Worm (Caenorhabditis elegans) whole organism, late embryonic: ENCODE data around the gene C47E12.11.

Experiments
- C38D4.7 ChIP-seq: fragments of 200-800 bp; sonication (Bioruptor generic); optimal IDR thresholded peaks from 2 replicates; lab custom pipeline; 2018; ENCODE audit warnings: mild to moderate bottlenecking, missing genetic modification characterization, moderate library complexity, missing compliant biosample characterization
- F13H6.1 ChIP-seq: sonication (generic microtip); optimal IDR thresholded peaks from 2 replicates; lab custom pipeline; 2016; ENCODE audit warnings: missing genetic modification characterization, missing compliant biosample characterization
- K02D7.2 ChIP-seq: sonication (generic microtip); optimal IDR thresholded peaks from 2 replicates; lab custom pipeline; 2017; ENCODE audit warnings: mild to moderate bottlenecking, missing genetic modification characterization, missing compliant biosample characterization
- K09A11.1 ChIP-seq: sonication (generic microtip); optimal IDR thresholded peaks from 2 replicates; lab custom pipeline; 2017; ENCODE audit warnings: antibody characterized with exemption, mild to moderate bottlenecking, missing genetic modification characterization, missing compliant biosample characterization; ENCODE audit not compliant: insufficient read depth
- T23F11.4 ChIP-seq: fragments of 200-800 bp; sonication (Bioruptor generic); optimal IDR thresholded peaks from 2 replicates; lab custom pipeline; 2018; ENCODE audit warnings: mild to moderate bottlenecking, missing genetic modification characterization, missing compliant biosample characterization
- Y22D7AL.16 ChIP-seq: sonication (generic microtip); optimal IDR thresholded peaks from 2 replicates; lab custom pipeline; 2016; ENCODE audit warnings: missing genetic modification characterization, missing compliant biosample characterization
- ama-1 ChIP-seq: fragments of 150-350 bp; optimal IDR thresholded peaks from 2 replicates; lab custom pipeline; 2014
- ceh-14 ChIP-seq: sonication (generic microtip); optimal IDR thresholded peaks from 2 replicates; lab custom pipeline; 2016; ENCODE audit warnings: missing genotype, missing genetic modification characterization, missing compliant biosample characterization
- ceh-18 ChIP-seq: sonication (generic microtip); optimal IDR thresholded peaks from 2 replicates; lab custom pipeline; 2016; ENCODE audit warnings: missing genetic modification characterization, missing compliant biosample characterization
- ceh-24 ChIP-seq: sonication (generic microtip); optimal IDR thresholded peaks from 2 replicates; lab custom pipeline; 2016; ENCODE audit warnings: mild to moderate bottlenecking, missing genetic modification characterization, missing compliant biosample characterization
- ceh-30 ChIP-seq: fragments of 150-350 bp; optimal IDR thresholded peaks from 2 replicates; lab custom pipeline; 2014; ENCODE audit warnings: missing biosample characterization, missing genetic modification characterization
- ceh-48 ChIP-seq: sonication (generic microtip); optimal IDR thresholded peaks from 2 replicates; lab custom pipeline; 2016; ENCODE audit warnings: missing genetic modification characterization, inconsistent platforms, missing compliant biosample characterization
- ceh-9 ChIP-seq: sonication (generic microtip); optimal IDR thresholded peaks from 2 replicates; lab custom pipeline; 2016; ENCODE audit warnings: mild to moderate bottlenecking, missing genetic modification characterization, inconsistent platforms, missing compliant biosample characterization
- dmd-4 ChIP-seq: sonication (generic microtip); optimal IDR thresholded peaks from 2 replicates; lab custom pipeline; 2016; ENCODE audit warnings: borderline replicate concordance, missing genetic modification characterization, missing compliant biosample characterization
- dve-1 ChIP-seq: sonication (generic microtip); optimal IDR thresholded peaks from 2 replicates; lab custom pipeline; 2017; ENCODE audit warnings: antibody characterized with exemption, mild to moderate bottlenecking, missing genetic modification characterization, missing compliant biosample characterization
- ets-4 ChIP-seq: sonication (generic microtip); optimal IDR thresholded peaks from 2 replicates; lab custom pipeline; 2016; ENCODE audit warnings: missing genetic modification characterization, missing compliant biosample characterization
- eyg-1 ChIP-seq: sonication (generic microtip); optimal IDR thresholded peaks from 2 replicates; lab custom pipeline; 2016; ENCODE audit warnings: missing genotype, missing genetic modification characterization, missing compliant biosample characterization
- fkh-10 ChIP-seq: fragments of 150-350 bp; optimal IDR thresholded peaks from 2 replicates; lab custom pipeline; 2014; ENCODE audit warnings: missing biosample characterization, missing genetic modification reagents, missing genetic modification characterization
- fkh-6 ChIP-seq: sonication (generic microtip); optimal IDR thresholded peaks from 2 replicates; lab custom pipeline; 2016; ENCODE audit warnings: missing genetic modification characterization, missing compliant biosample characterization
- hlh-15 ChIP-seq: sonication (generic microtip); optimal IDR thresholded peaks from 2 replicates; lab custom pipeline; 2016; ENCODE audit warnings: missing genetic modification characterization, missing compliant biosample characterization
- hlh-6 ChIP-seq: sonication (generic microtip); optimal IDR thresholded peaks from 2 replicates; lab custom pipeline; 2016; ENCODE audit warnings: missing genotype, missing genetic modification characterization, missing compliant biosample characterization
- hlh-8 ChIP-seq: sonication (generic microtip); optimal IDR thresholded peaks from 2 replicates; lab custom pipeline; 2016; ENCODE audit warnings: missing genotype, missing genetic modification characterization, missing compliant biosample characterization
- lim-6 ChIP-seq: sonication (generic microtip); optimal IDR thresholded peaks from 2 replicates; lab custom pipeline; 2016; ENCODE audit warnings: missing genetic modification characterization, missing compliant biosample characterization
- madf-2 ChIP-seq: sonication (generic microtip); optimal IDR thresholded peaks from 2 replicates; lab custom pipeline; 2017; ENCODE audit warnings: missing genetic modification characterization, missing compliant biosample characterization
- nfya-1 ChIP-seq: sonication (generic microtip); optimal IDR thresholded peaks from 2 replicates; lab custom pipeline; 2017; ENCODE audit warnings: missing genetic modification characterization, mild to moderate bottlenecking, missing compliant biosample characterization, antibody characterized with exemption, moderate library complexity
- nhr-232 ChIP-seq: sonication (generic microtip); optimal IDR thresholded peaks from 2 replicates; lab custom pipeline; 2016; ENCODE audit warnings: missing genetic modification characterization, missing compliant biosample characterization
- pax-1 ChIP-seq: fragments of 150-350 bp; optimal IDR thresholded peaks from 2 replicates; lab custom pipeline; 2014; ENCODE audit warnings: missing biosample characterization, missing genetic modification characterization
- pha-4 ChIP-seq: fragments of 150-350 bp; optimal IDR thresholded peaks from 2 replicates; lab custom pipeline; 2018; ENCODE audit warnings: missing biosample characterization, missing genetic modification reagents, missing genetic modification characterization
- ref-2 ChIP-seq: sonication (generic microtip); optimal IDR thresholded peaks from 2 replicates; lab custom pipeline; 2016; ENCODE audit warnings: missing genetic modification characterization, missing compliant biosample characterization
- rnt-1 ChIP-seq: sonication (generic microtip); optimal IDR thresholded peaks from 2 replicates; lab custom pipeline; 2016; ENCODE audit warnings: missing genetic modification characterization, missing compliant biosample characterization
- sdc-2 ChIP-seq: sonication (generic microtip); optimal IDR thresholded peaks from 2 replicates; lab custom pipeline; 2016; ENCODE audit warnings: missing genotype, missing genetic modification characterization, missing compliant biosample characterization
- sox-2 ChIP-seq: fragments of 200-800 bp; sonication (Bioruptor generic); IDR thresholded peaks from 2 replicates; pipeline ENCODE4 v1.3.6; 2022; ENCODE audit warnings: missing genetic modification reagents, missing genetic modification characterization, missing compliant biosample characterization
- sox-4 ChIP-seq: sonication (generic microtip); optimal IDR thresholded peaks from 2 replicates; lab custom pipeline; 2017; ENCODE audit warnings: mild to moderate bottlenecking, missing genetic modification characterization, inconsistent platforms, missing compliant biosample characterization
- unc-42 ChIP-seq: sonication (generic microtip); optimal IDR thresholded peaks from 2 replicates; lab custom pipeline; 2016; ENCODE audit warnings: missing genotype, missing genetic modification characterization, missing compliant biosample characterization
- unc-55 ChIP-seq: sonication (generic microtip); optimal IDR thresholded peaks from 2 replicates; lab custom pipeline; 2017; ENCODE audit warnings: missing biosample characterization, missing genetic modification reagents, missing genetic modification characterization
- unc-86 ChIP-seq: sonication (generic microtip); optimal IDR thresholded peaks from 2 replicates; lab custom pipeline; 2016; ENCODE audit warnings: missing genetic modification characterization, missing compliant biosample characterization
- zip-5 ChIP-seq: sonication (generic microtip); optimal IDR thresholded peaks from 2 replicates; lab custom pipeline; 2016; ENCODE audit warnings: missing genetic modification characterization, missing compliant biosample characterization

C47E12.11 gene

ce11 chrIV:9932055-9932454 lies 37.1 kb upstream of the C47E12.11 start, which contains the start of the genes trmt-10A and F25H8.2:
TSS of gene trmt-10A (minus strand) at chrIV:9932213.
TSS of gene F25H8.2 (plus strand) at chrIV:9932235.
- no peak for TF ChIP-seq pax-1 (tag; lab: Kevin White, UChicago)
- TF ChIP-seq ceh-14 (tag; lab: Kevin White, UChicago) = peak; percentile 21
- no peak for TF ChIP-seq T23F11.4
- TF ChIP-seq Y22D7AL.16 (tag; lab: Kevin White, UChicago) = no peak
- peak; percentile 74 for TF ChIP-seq unc-42 (tag; lab: Kevin White, UChicago)
- TF ChIP-seq, all 69 proteins: peak for 2

- no peak for TF ChIP-seq lim-6 (tag; lab: Kevin White, UChicago)
These were observed 35.6 kb upstream of the C47E12.11 start, which contains the start of gene spe-29 for ce11 chrIV:9933580-9933979. TSS of gene spe-29 (plus strand) at chrIV:9933880.

- no peak for TF ChIP-seq unc-55 (GFP tag; lab: Kevin White, UChicago)
These were observed 26.0 kb upstream of the C47E12.11 start for ce11 chrIV:9943214-9943613.

ce11 chrIV:9944279-9944678 lies 24.9 kb upstream of the C47E12.11 start:
- TF ChIP-seq sox-4 (tag; lab: Kevin White, UChicago) (no peak), hlh-8 (tag; lab: Kevin White, UChicago) (no peak), T23F11.4 (no peak), ama-1 (no peak), unc-86 (no peak), hlh-15 (no peak), dve-1 (tag; lab: Kevin White, UChicago) (no peak), hlh-6 (tag; lab: Kevin White, UChicago) (no peak), sox-2 (GFP tag; lab: Robert Waterston, UW) (no peak), eyg-1 (tag; lab: Kevin White, UChicago) (no peak), F13H6.1 (tag; lab: Kevin White, UChicago) (no peak), nhr-232 (tag; lab: Kevin White, UChicago) (no peak)

- no peak for TF ChIP-seq fkh-10 (GFP tag; lab: Kevin White, UChicago)
- TF ChIP-seq ceh-18 (tag; lab: Kevin White, UChicago) = peak; percentile 40
- no peak for TF ChIP-seq ceh-9
- TF ChIP-seq, all 69 proteins: peak for 1
These were observed 21.2 kb upstream of the C47E12.11 start for ce11 chrIV:9948035-9948434.

ce11 chrIV:9953333-9953732 lies 15.9 kb upstream of the C47E12.11 start, which contains the start of gene gon-1:
TSS of gene gon-1 (minus strand) at chrIV:9953433.
- TF ChIP-seq K02D7.2 (no peak), pha-4 (tag; lab: Kevin White, UChicago) (no peak), ceh-24 (tag; lab: Kevin White, UChicago) (no peak), ceh-30 (tag; lab: Kevin White, UChicago) (no peak), ceh-48 (no peak), unc-86 (no peak), hlh-6 (tag; lab: Kevin White, UChicago) (no peak), ets-4 (no peak), K09A11.1 (no peak), fkh-6 (no peak), fkh-10 (GFP tag; lab: Kevin White, UChicago) (no peak), nfya-1 (no peak), C38D4.7 (GFP tag; lab: Kevin White, UChicago) (no peak), hlh-15 (no peak), ref-2 (no peak)

ce11 chrIV:9963945-9964344 lies 5.3 kb upstream of the C47E12.11 start, which contains the start of gene T13H10.2:
TSS of gene T13H10.2 (plus strand) at chrIV:9964245.
- TF ChIP-seq rnt-1 (tag; lab: Kevin White, UChicago) (no peak), F13H6.1 (tag; lab: Kevin White, UChicago) (no peak), ceh-9 (no peak), dmd-4 (no peak), ceh-24 (tag; lab: Kevin White, UChicago) (no peak), zip-5 (tag; lab: Kevin White, UChicago) (no peak), madf-2 (no peak), nhr-232 (tag; lab: Kevin White, UChicago) (no peak), sdc-2 (no peak), C38D4.7 (GFP tag; lab: Kevin White, UChicago) (no peak)
